Worm (Caenorhabditis elegans): Measurements from ENCODE around the gene Y62E10A.24.

Y62E10A.24 gene

DNA sequence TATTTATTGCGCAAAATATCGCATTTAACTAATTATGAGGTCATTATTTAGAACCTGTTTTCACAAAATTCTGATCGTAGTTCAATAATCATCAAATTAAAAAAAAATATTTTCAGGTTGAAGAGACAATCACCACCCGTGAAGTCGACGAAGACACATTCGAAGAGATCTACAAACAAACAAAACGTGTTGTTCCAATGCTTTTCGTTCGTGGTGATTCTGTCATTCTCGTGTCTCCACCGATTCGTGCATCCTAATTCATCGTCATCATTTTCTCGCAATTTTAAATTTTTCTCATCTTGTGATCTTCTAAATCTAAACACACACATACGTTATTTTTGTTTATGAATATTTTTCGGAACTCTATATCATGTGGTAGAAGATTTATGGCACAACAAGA is 18.3 kb downstream of the Y62E10A.24 start:
- TF ChIP-seq hrde-1 (tag; optimal IDR thresholded peaks at IDR 0.05; ENCODE audit: borderline replicate concordance) (no peak), dpl-1 (GFP tag; optimal IDR thresholded peaks at IDR 0.05) (no peak), madf-6 (GFP tag; IDR thresholded peaks at IDR 0.05) (no peak), hmg-1.2 (GFP tag; IDR thresholded peaks at IDR 0.05) (peak; percentile 21), xnd-1 (tag; optimal IDR thresholded peaks at IDR 0.05) (no peak), ztf-6 (GFP tag; IDR thresholded peaks at IDR 0.05) (no peak), let-526 (GFP tag; IDR thresholded peaks at IDR 0.05) (no peak), let-607 (tag; optimal IDR thresholded peaks at IDR 0.05) (no peak), madf-10 (tag; optimal IDR thresholded peaks at IDR 0.05) (no peak), ztf-25 (GFP tag; IDR thresholded peaks at IDR 0.05) (no peak), ztf-22 (GFP tag; optimal IDR thresholded peaks at IDR 0.05) (no peak), lin-54 (GFP tag; optimal IDR thresholded peaks at IDR 0.05) (no peak), rcor-1 (GFP tag; IDR thresholded peaks at IDR 0.05) (no peak), hsf-1 (GFP tag; IDR thresholded peaks at IDR 0.05) (no peak), F37B4.10 (GFP tag; IDR thresholded peaks at IDR 0.05) (no peak), C17E4.6 (GFP tag; IDR thresholded peaks at IDR 0.05) (no peak), rpc-1 (optimal IDR thresholded peaks at IDR 0.05) (no peak), rpc-1 (tag; optimal IDR thresholded peaks at IDR 0.05) (no peak), B0035.1 (tag; optimal IDR thresholded peaks at IDR 0.05) (peak; percentile 74), ceh-79 (tag; optimal IDR thresholded peaks at IDR 0.05) (no peak), snpc-4 (GFP tag; optimal IDR thresholded peaks at IDR 0.05) (no peak), snpc-4 (tag; optimal IDR thresholded peaks at IDR 0.05) (no peak), ekl-4 (GFP tag; IDR thresholded peaks at IDR 0.05) (no peak), zim-3 (tag; optimal IDR thresholded peaks at IDR 0.05) (no peak), nfya-1 (tag; optimal IDR thresholded peaks at IDR 0.05; ENCODE audit: borderline replicate concordance, insufficient read depth) (no peak), ztf-26 (tag; optimal IDR thresholded peaks at IDR 0.05) (no peak), hmg-20 (GFP tag; IDR thresholded peaks at IDR 0.05) (0 out of 2 replicates have a peak, but pooled peaks have one; percentile 3), ztf-3 (GFP tag; optimal IDR thresholded peaks at IDR 0.05) (no peak), sea-2 (GFP tag; IDR thresholded peaks at IDR 0.05) (no peak), madf-8 (GFP tag; conservative IDR thresholded peaks at IDR 0.05) (no peak), ceh-91 (GFP tag; IDR thresholded peaks at IDR 0.05) (no peak), nfyb-1 (GFP tag; IDR thresholded peaks at IDR 0.05) (0 out of 2 replicates have a peak, but pooled peaks have one; percentile 34), cebp-1 (GFP tag; IDR thresholded peaks at IDR 0.05) (no peak), cebp-1 (tag; optimal IDR thresholded peaks at IDR 0.05) (peak; percentile 56), mcd-1 (GFP tag; IDR thresholded peaks at IDR 0.05) (peak; percentile 51), attf-6 (GFP tag; IDR thresholded peaks at IDR 0.05) (no peak), dpff-1 (tag; optimal IDR thresholded peaks at IDR 0.05) (peak; percentile 50), fkh-3 (tag; optimal IDR thresholded peaks at IDR 0.05) (no peak), die-1 (tag; optimal IDR thresholded peaks at IDR 0.05) (no peak), repo-1 (tag; optimal IDR thresholded peaks at IDR 0.05) (peak; percentile 82), mxl-1 (tag; optimal IDR thresholded peaks at IDR 0.05) (no peak), somi-1 (GFP tag; optimal IDR thresholded peaks at IDR 0.05) (no peak), zfh-2 (GFP tag; conservative IDR thresholded peaks at IDR 0.05) (no peak), Y67H2A.10 (GFP tag; conservative IDR thresholded peaks at IDR 0.05) (no peak), ztf-18 (tag; optimal IDR thresholded peaks at IDR 0.05) (no peak), Y56A3A.18 (GFP tag; IDR thresholded peaks at IDR 0.05) (peak; percentile 67; the same call in 1 of the 2 replicates), tlf-1 (GFP tag; optimal IDR thresholded peaks at IDR 0.05) (peak; percentile 29), ceh-40 (GFP tag; IDR thresholded peaks at IDR 0.05) (no peak), rec-8 (tag; optimal IDR thresholded peaks at IDR 0.05) (no peak), aptf-2 (GFP tag; conservative IDR thresholded peaks at IDR 0.05) (no peak)

Measured in whole organism, young adult.